Worm (Caenorhabditis elegans): ENCODE results near the gene Y113G7B.28.

DNA sequence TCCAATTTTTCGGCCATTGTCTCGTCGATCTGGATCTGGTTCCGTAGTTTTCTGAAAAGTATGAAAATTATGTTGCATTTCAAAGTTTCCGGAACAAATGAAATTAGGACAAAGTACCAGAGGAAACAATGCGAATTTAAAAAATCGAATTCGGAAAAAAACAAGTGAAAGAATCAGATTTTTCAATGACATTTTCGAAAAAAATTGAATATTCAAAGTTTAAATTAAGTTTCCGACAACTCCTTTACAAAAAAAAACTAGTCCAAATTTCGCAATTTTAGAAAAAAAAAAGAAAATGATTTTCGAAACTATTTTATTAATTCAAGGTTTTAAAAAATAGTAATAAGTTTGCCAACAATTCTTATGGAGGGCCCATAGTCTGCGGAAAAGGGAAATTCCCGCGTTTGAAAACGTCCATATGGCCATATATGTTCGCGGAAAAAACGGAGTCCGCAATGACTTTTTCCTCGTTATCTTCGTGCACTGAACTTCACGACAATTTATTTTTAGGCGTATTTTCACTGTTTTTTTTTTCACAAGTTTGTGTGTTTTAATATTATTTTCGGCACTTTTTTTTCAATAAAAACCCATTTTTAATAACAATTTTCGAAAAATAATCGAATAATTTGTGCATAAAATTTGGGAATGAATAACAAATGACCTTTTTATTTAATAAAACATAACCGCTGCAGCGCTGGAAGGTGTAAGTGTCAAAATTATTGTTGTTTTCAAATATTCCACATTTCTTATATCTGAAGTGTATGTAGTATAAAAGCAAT, 3.5 kb upstream of the Y113G7B.28 start, which contains the start of the genes fbxa-115 and Y113G7B.27:
- no peak for TF ChIP-seq mes-2 (tag; optimal IDR thresholded peaks at IDR 0.05; ENCODE audit: poor library complexity, severe bottlenecking)
- no peak for TF ChIP-seq jun-1 (tag; optimal IDR thresholded peaks at IDR 0.05)
- no peak for TF ChIP-seq nhr-77 (tag; optimal IDR thresholded peaks at IDR 0.05)
- TF ChIP-seq unc-130 (GFP tag; optimal IDR thresholded peaks at IDR 0.05), result no peak

Measured in whole organism, L4 larva.